Fruit fly (Drosophila melanogaster): ENCODE data around the gene Cdc7.

Cdc7 gene

dm6 chrX:6700990-6701530, 46.7 kb downstream of the Cdc7 start:
- TF ChIP-seq toe (GFP tag; optimal IDR thresholded peaks at IDR 0.05) (no peak), CG7045 (GFP tag; optimal IDR thresholded peaks at IDR 0.05) (no peak), CG14711 (tag; optimal IDR thresholded peaks at IDR 0.05) (no peak), CG7101 (tag; optimal IDR thresholded peaks at IDR 0.05) (no peak), cic (GFP tag; optimal IDR thresholded peaks at IDR 0.05) (no peak), CG1620 (GFP tag; optimal IDR thresholded peaks at IDR 0.05) (no peak), kay (GFP tag; ENCODE audit: borderline replicate concordance) (no peak), Crg-1 (GFP tag; optimal IDR thresholded peaks at IDR 0.05) (no peak)

DNA sequence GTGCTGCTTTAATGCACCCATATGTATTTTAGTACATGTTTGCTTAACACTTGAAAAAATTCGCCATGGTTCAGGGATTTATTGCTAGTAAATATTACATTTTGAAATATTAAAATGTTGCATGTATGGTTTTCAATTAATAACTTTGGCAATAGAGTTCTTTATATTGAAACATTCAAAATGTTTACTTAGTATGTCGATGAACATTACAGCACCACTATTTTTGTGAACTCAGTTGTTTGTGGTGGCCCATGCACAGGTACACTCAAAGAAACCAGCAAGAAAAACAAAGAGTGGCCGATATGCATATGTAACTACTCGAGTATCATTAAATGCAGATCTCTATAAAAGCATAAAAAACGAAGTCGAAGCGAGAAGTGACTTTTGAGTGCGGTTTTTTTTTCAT, 47.7 kb downstream of the Cdc7 start:
- TF ChIP-seq Mnt (GFP tag; optimal IDR thresholded peaks at IDR 0.05): no peak
- TF ChIP-seq CG11617 (GFP tag; optimal IDR thresholded peaks at IDR 0.05): no peak
- no peak for TF ChIP-seq pad (GFP tag; optimal IDR thresholded peaks at IDR 0.05)
- no peak for TF ChIP-seq toe (GFP tag; optimal IDR thresholded peaks at IDR 0.05)
- no peak for TF ChIP-seq CG12768 (GFP tag; optimal IDR thresholded peaks at IDR 0.05)
- TF ChIP-seq bab1 (GFP tag; optimal IDR thresholded peaks at IDR 0.05): peak; percentile 83
- peak; percentile 10 for TF ChIP-seq CG5204 (GFP tag; optimal IDR thresholded peaks at IDR 0.05)
- TF ChIP-seq CG33017 (tag; optimal IDR thresholded peaks at IDR 0.05): peak; percentile 7
- TF ChIP-seq tj (GFP tag; optimal IDR thresholded peaks at IDR 0.05): peak; percentile 20
- peak; percentile 27 for TF ChIP-seq CG7045 (GFP tag; optimal IDR thresholded peaks at IDR 0.05)
- peak; percentile 52 for TF ChIP-seq CG14711 (tag; optimal IDR thresholded peaks at IDR 0.05)
- TF ChIP-seq Crg-1 (GFP tag; optimal IDR thresholded peaks at IDR 0.05): no peak
- no peak for TF ChIP-seq Hr96 (GFP tag; optimal IDR thresholded peaks at IDR 0.05)
- TF ChIP-seq ovo (GFP tag; optimal IDR thresholded peaks at IDR 0.05): no peak
- TF ChIP-seq CG1620 (GFP tag; optimal IDR thresholded peaks at IDR 0.05): peak; percentile 17
- TF ChIP-seq CG7101 (tag; optimal IDR thresholded peaks at IDR 0.05): peak; percentile 67
- no peak for TF ChIP-seq Clk (GFP tag; optimal IDR thresholded peaks at IDR 0.05)
- no peak for TF ChIP-seq cic (GFP tag; optimal IDR thresholded peaks at IDR 0.05)

DNA sequence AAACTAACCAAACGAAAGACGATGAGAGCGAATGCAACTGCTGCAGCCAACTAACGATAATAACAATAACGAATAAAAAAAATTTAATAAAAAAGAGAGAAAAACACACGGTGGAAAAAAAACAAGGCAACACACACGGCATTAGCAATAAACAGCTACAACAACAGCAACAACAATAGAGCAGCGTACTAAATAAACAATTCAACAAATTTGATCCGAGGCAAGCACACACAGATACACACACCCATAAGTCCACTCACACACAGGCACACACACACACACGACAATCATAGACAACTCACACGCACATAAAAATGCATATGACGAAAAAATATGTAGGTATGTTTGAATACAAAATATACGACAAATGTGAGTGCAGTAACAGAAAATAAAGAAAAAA, 48.2 kb downstream of the Cdc7 start:
- no peak for TF ChIP-seq tj (GFP tag; optimal IDR thresholded peaks at IDR 0.05)
- TF ChIP-seq CG33017 (tag; optimal IDR thresholded peaks at IDR 0.05): no peak
- peak; percentile 1 for TF ChIP-seq cic (GFP tag; optimal IDR thresholded peaks at IDR 0.05)

- TF ChIP-seq ovo (GFP tag; optimal IDR thresholded peaks at IDR 0.05) (no peak), CG7045 (GFP tag; optimal IDR thresholded peaks at IDR 0.05) (no peak), kay (GFP tag; ENCODE audit: borderline replicate concordance) (peak; percentile 36), tj (GFP tag; optimal IDR thresholded peaks at IDR 0.05) (no peak), Hr96 (GFP tag; optimal IDR thresholded peaks at IDR 0.05) (no peak), CG1620 (GFP tag; optimal IDR thresholded peaks at IDR 0.05) (no peak), toe (GFP tag; optimal IDR thresholded peaks at IDR 0.05) (no peak), CG11617 (GFP tag; optimal IDR thresholded peaks at IDR 0.05) (peak; percentile 4), Clk (GFP tag; optimal IDR thresholded peaks at IDR 0.05) (no peak)
Measured at dm6 chrX:6703237-6703636, 48.9 kb downstream of the Cdc7 start.

- TF ChIP-seq CG7101 (tag; optimal IDR thresholded peaks at IDR 0.05) (no peak), CG12768 (GFP tag; optimal IDR thresholded peaks at IDR 0.05) (no peak), toe (GFP tag; optimal IDR thresholded peaks at IDR 0.05) (no peak), pad (GFP tag; optimal IDR thresholded peaks at IDR 0.05) (no peak), CG11617 (GFP tag; optimal IDR thresholded peaks at IDR 0.05) (no peak), ovo (GFP tag; optimal IDR thresholded peaks at IDR 0.05) (no peak), tj (GFP tag; optimal IDR thresholded peaks at IDR 0.05) (no peak), bab1 (GFP tag; optimal IDR thresholded peaks at IDR 0.05) (no peak), Clk (GFP tag; optimal IDR thresholded peaks at IDR 0.05) (no peak)
Measured at dm6 chrX:6703957-6704356, 49.6 kb downstream of the Cdc7 start.

DNA sequence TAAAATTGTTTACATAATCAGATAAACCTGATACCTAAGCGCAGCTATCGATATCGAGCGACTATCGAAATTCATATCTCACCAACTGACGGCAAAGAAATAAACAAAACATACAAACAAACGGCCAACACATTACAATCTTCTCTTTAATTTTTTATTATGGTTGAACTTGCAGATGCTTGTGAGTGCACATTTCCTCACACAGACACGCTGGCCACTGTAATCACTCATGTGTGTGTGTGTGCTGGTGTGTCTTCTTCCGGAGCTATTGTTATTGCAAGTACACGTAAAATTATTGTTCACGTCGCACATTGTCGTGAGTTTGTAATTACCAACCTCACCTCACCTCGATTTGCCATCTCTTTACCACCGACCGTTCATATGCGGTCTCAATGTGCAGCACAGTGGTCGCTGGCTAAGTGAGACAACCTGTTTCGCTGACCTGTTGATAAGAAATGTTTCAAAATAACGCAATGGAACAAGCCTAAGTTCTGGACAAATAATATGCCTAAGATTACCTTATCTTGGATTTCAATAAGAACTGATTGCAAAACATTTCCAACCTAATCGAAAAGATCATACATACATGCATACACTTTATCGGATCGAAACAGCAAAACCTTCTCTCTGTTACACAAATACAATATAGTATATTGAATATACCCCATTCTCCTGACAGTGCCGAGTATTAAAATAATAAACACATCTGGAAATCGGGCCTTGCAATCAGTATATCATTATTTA, 50.9 kb downstream of the Cdc7 start:
- peak; percentile 24 for TF ChIP-seq CG7101 (tag; optimal IDR thresholded peaks at IDR 0.05)
- TF ChIP-seq tj (GFP tag; optimal IDR thresholded peaks at IDR 0.05): peak; percentile 87
- TF ChIP-seq CG7045 (GFP tag; optimal IDR thresholded peaks at IDR 0.05): peak; percentile 2
- TF ChIP-seq pad (GFP tag; optimal IDR thresholded peaks at IDR 0.05): no peak
- TF ChIP-seq toe (GFP tag; optimal IDR thresholded peaks at IDR 0.05): peak; percentile 6
- TF ChIP-seq cnc (optimal IDR thresholded peaks at IDR 0.05): no peak
- peak; percentile 33 for TF ChIP-seq Mnt (GFP tag; optimal IDR thresholded peaks at IDR 0.05)
- peak; percentile 13 for TF ChIP-seq CG12768 (GFP tag; optimal IDR thresholded peaks at IDR 0.05)
- peak; percentile 24 for TF ChIP-seq CG11617 (GFP tag; optimal IDR thresholded peaks at IDR 0.05)
- no peak for TF ChIP-seq ovo (GFP tag; optimal IDR thresholded peaks at IDR 0.05)
- TF ChIP-seq CG5204 (GFP tag; optimal IDR thresholded peaks at IDR 0.05): no peak
- TF ChIP-seq CG1620 (GFP tag; optimal IDR thresholded peaks at IDR 0.05): no peak
- peak; percentile 66 for TF ChIP-seq cic (GFP tag; optimal IDR thresholded peaks at IDR 0.05)
- no peak for TF ChIP-seq Crg-1 (GFP tag; optimal IDR thresholded peaks at IDR 0.05)
- no peak for TF ChIP-seq Clk (GFP tag; optimal IDR thresholded peaks at IDR 0.05)
- no peak for TF ChIP-seq CG33017 (tag; optimal IDR thresholded peaks at IDR 0.05)
- peak; percentile 0 for TF ChIP-seq CG14711 (tag; optimal IDR thresholded peaks at IDR 0.05)
- peak; percentile 47 for TF ChIP-seq Hr96 (GFP tag; optimal IDR thresholded peaks at IDR 0.05)
- TF ChIP-seq bab1 (GFP tag; optimal IDR thresholded peaks at IDR 0.05): no peak
- TF ChIP-seq kay (GFP tag; ENCODE audit: borderline replicate concordance): no peak
